Fruit fly (Drosophila melanogaster) whole organism, wandering third instar larva: ENCODE results near the gene Klp31E.
A peak's percentile ranks its signal among the peaks of the same experiment; 100 is the strongest.

Experiments used
- Abd-B ChIP-seq: fragments of >200 bp; optimal IDR thresholded peaks from 2 replicates; lab custom pipeline; 2017; ENCODE audit warnings: missing biosample characterization, missing genetic modification characterization
- CG32264 ChIP-seq: fragments of 200-800 bp; sonication (Bioruptor generic); optimal IDR thresholded peaks from 2 replicates; lab custom pipeline; 2016; ENCODE audit warnings: missing biosample characterization, missing genetic modification characterization
- HLH106 ChIP-seq: fragments of 200-800 bp; optimal IDR thresholded peaks from 3 replicates; lab custom pipeline; 2019; ENCODE audit warnings: missing biosample characterization, mild to moderate bottlenecking, missing genetic modification characterization, moderate library complexity
- Hnf4 ChIP-seq: fragments of 200-800 bp; sonication (Bioruptor generic); optimal IDR thresholded peaks from 2 replicates; lab custom pipeline; 2016; ENCODE audit warnings: missing biosample characterization, mild to moderate bottlenecking, missing genetic modification characterization
- Hr83 ChIP-seq: fragments of 200-300 bp; sonication (Bioruptor generic); optimal IDR thresholded peaks from 2 replicates; lab custom pipeline; 2016; ENCODE audit warnings: missing biosample characterization, mild to moderate bottlenecking, missing genetic modification characterization, moderate library complexity; ENCODE audit not compliant: poor library complexity, severe bottlenecking
- Jra ChIP-seq: sonication (Bioruptor generic); optimal IDR thresholded peaks from 2 replicates; lab custom pipeline; 2016; ENCODE audit warnings: missing biosample characterization, missing genetic modification characterization
- Mio ChIP-seq: sonication (Bioruptor generic); optimal IDR thresholded peaks from 2 replicates; lab custom pipeline; 2016; ENCODE audit warnings: missing biosample characterization, missing genetic modification characterization
- Myc ChIP-seq: fragments of >200 bp; optimal IDR thresholded peaks from 2 replicates; lab custom pipeline; 2017
- N ChIP-seq: fragments of >200 bp; optimal IDR thresholded peaks from 2 replicates; lab custom pipeline; 2018; ENCODE audit warnings: missing biosample characterization, missing external identifiers, missing genetic modification characterization
- OdsH ChIP-seq: fragments of 200-800 bp; sonication (Bioruptor generic); optimal IDR thresholded peaks from 2 replicates; lab custom pipeline; 2016; ENCODE audit warnings: missing biosample characterization, mild to moderate bottlenecking, missing genetic modification characterization
- Rel ChIP-seq, 2 experiments: fragments of 200-800 bp; sonication (Bioruptor generic) in 1 of 2; optimal IDR thresholded peaks; 2 replicates in 1 of 2; 3 replicates in 1 of 2; lab custom pipeline; 2016 to 2019; ENCODE audit warnings: mild to moderate bottlenecking in 2 of 2, missing biosample characterization in 2 of 2, missing genetic modification characterization in 2 of 2, moderate library complexity in 1 of 2
- Sp1 ChIP-seq: fragments of 200-800 bp; sonication (Bioruptor generic); optimal IDR thresholded peaks from 3 replicates; lab custom pipeline; 2019; ENCODE audit warnings: missing biosample characterization, mild to moderate bottlenecking, missing genetic modification characterization, moderate library complexity
- Vsx2 ChIP-seq: fragments of 200-300, 225-300 bp; sonication (Bioruptor generic); optimal IDR thresholded peaks from 2 replicates; lab custom pipeline; 2018; ENCODE audit warnings: missing biosample characterization, missing genetic modification characterization; ENCODE audit not compliant: partially characterized antibody
- br ChIP-seq: fragments of 200-800 bp; sonication (Bioruptor generic); optimal IDR thresholded peaks from 2 replicates; lab custom pipeline; 2016; ENCODE audit warnings: missing biosample characterization, missing genetic modification characterization
- brk ChIP-seq: fragments of 200-800 bp; sonication (Bioruptor generic); optimal IDR thresholded peaks from 2 replicates; lab custom pipeline; 2016; ENCODE audit warnings: missing biosample characterization, mild to moderate bottlenecking, missing genetic modification characterization
- dl ChIP-seq, 2 experiments: fragments of 175-275, 200-275 bp in 1 of 2; fragments of 200-275 bp in 1 of 2; sonication (Bioruptor generic); optimal IDR thresholded peaks; lab custom pipeline; 2018; ENCODE audit warnings: mild to moderate bottlenecking in 2 of 2, missing biosample characterization in 2 of 2, missing genetic modification characterization in 2 of 2, moderate library complexity in 2 of 2; ENCODE audit not compliant: partially characterized antibody in 2 of 2, insufficient read depth in 1 of 2
- dmrt93B ChIP-seq: fragments of 200-800 bp; sonication (Bioruptor generic); optimal IDR thresholded peaks from 2 replicates; lab custom pipeline; 2018; ENCODE audit warnings: missing biosample characterization, mild to moderate bottlenecking, missing genetic modification characterization
- dsf ChIP-seq: sonication (Bioruptor generic); optimal IDR thresholded peaks from 2 replicates; lab custom pipeline; 2016; ENCODE audit warnings: missing biosample characterization, missing genetic modification characterization, borderline replicate concordance
- ey ChIP-seq: fragments of 200-800 bp; sonication (Bioruptor generic); optimal IDR thresholded peaks from 2 replicates; lab custom pipeline; 2016; ENCODE audit warnings: missing biosample characterization, missing genetic modification characterization
- foxo ChIP-seq, 2 experiments: fragments of 200-800 bp; sonication (Bioruptor generic); optimal IDR thresholded peaks; 2 replicates in 1 of 2; 3 replicates in 1 of 2; lab custom pipeline; 2016 to 2017; ENCODE audit warnings: missing biosample characterization in 2 of 2, missing genetic modification characterization in 2 of 2
- h ChIP-seq: fragments of 200-800 bp; sonication (Bioruptor generic); optimal IDR thresholded peaks from 3 replicates; lab custom pipeline; 2016; ENCODE audit warnings: missing biosample characterization, mild to moderate bottlenecking, missing genetic modification characterization
- lola ChIP-seq: fragments of >200 bp; optimal IDR thresholded peaks from 2 replicates; lab custom pipeline; 2017; ENCODE audit warnings: missing biosample characterization, missing genetic modification characterization
- pan ChIP-seq: fragments of >200 bp; optimal IDR thresholded peaks from 2 replicates; lab custom pipeline; 2017
- psq ChIP-seq: fragments of 200-800 bp; sonication (Bioruptor generic); optimal IDR thresholded peaks from 3 replicates; lab custom pipeline; 2017; ENCODE audit warnings: missing biosample characterization, mild to moderate bottlenecking, missing genetic modification characterization, moderate library complexity
- rgr ChIP-seq: fragments of 200-800 bp; sonication (Bioruptor generic); optimal IDR thresholded peaks from 3 replicates; lab custom pipeline; 2016; ENCODE audit warnings: missing biosample characterization, mild to moderate bottlenecking, missing genetic modification characterization
- sage ChIP-seq: fragments of 200-800 bp; sonication (Bioruptor generic); optimal IDR thresholded peaks from 2 replicates; lab custom pipeline; 2016; ENCODE audit warnings: missing biosample characterization, mild to moderate bottlenecking, missing genetic modification characterization
- sv ChIP-seq: fragments of 200-800 bp; sonication (Bioruptor generic); optimal IDR thresholded peaks from 3 replicates; lab custom pipeline; 2016; ENCODE audit warnings: missing biosample characterization, missing genetic modification characterization
- tai ChIP-seq: sonication (Bioruptor generic); optimal IDR thresholded peaks from 2 replicates; lab custom pipeline; 2016; ENCODE audit warnings: missing biosample characterization, missing genetic modification characterization
- usp ChIP-seq: fragments of >200 bp; optimal IDR thresholded peaks from 2 replicates; lab custom pipeline; 2017; ENCODE audit warnings: missing biosample characterization, missing genetic modification characterization
- woc ChIP-seq: sonication (Bioruptor generic); optimal IDR thresholded peaks from 2 replicates; lab custom pipeline; 2016; ENCODE audit warnings: missing biosample characterization, mild to moderate bottlenecking, missing genetic modification characterization

Klp31E gene

dm6 chr2L:10393467-10393866 lies 20.4 kb upstream of the Klp31E start:
- no peak for TF ChIP-seq Hr83 (GFP tag; lab: Kevin White, UChicago)
- TF ChIP-seq pan (lab: Kevin White, UChicago) = no peak
- no peak for TF ChIP-seq lola (GFP tag; lab: Kevin White, UChicago)
- TF ChIP-seq h (GFP tag; lab: Kevin White, UChicago) = no peak
- no peak for TF ChIP-seq Sp1
- no peak for TF ChIP-seq foxo (GFP tag; optimal IDR thresholded peaks at IDR 0.05; lab: Kevin White, UChicago)
- TF ChIP-seq Mio (GFP tag; lab: Kevin White, UChicago) = no peak
- no peak for TF ChIP-seq tai
- no peak for TF ChIP-seq Rel (GFP tag; optimal IDR thresholded peaks at IDR 0.05; lab: Kevin White, UChicago)
- no peak for TF ChIP-seq Rel (tag; optimal IDR thresholded peaks at IDR 0.05; lab: Kevin White, UChicago)
- no peak for TF ChIP-seq dl (GFP tag; optimal IDR thresholded peaks at IDR 0.05; lab: Kevin White, UChicago; ENCODE audit: insufficient read depth in 1 of 2, partially characterized antibody in 2 of 2)
- TF ChIP-seq sv (GFP tag; lab: Kevin White, UChicago) = no peak
- TF ChIP-seq woc (GFP tag; lab: Kevin White, UChicago) = no peak
- TF ChIP-seq ey (GFP tag; lab: Kevin White, UChicago) = no peak
- no peak for TF ChIP-seq psq (GFP tag; lab: Kevin White, UChicago)
- no peak for TF ChIP-seq usp (GFP tag; lab: Kevin White, UChicago)
- TF ChIP-seq HLH106 (tag; lab: Kevin White, UChicago) = no peak
- TF ChIP-seq Abd-B (GFP tag; lab: Kevin White, UChicago) = no peak
- TF ChIP-seq sage (GFP tag; lab: Kevin White, UChicago) = no peak
- no peak for TF ChIP-seq Jra (GFP tag; lab: Kevin White, UChicago)
- TF ChIP-seq dmrt93B (GFP tag; lab: Kevin White, UChicago) = no peak

- peak; percentile 31 for TF ChIP-seq tai
- TF ChIP-seq Vsx2 (GFP tag; lab: Kevin White, UChicago) = no peak
These were observed 18.8 kb upstream of the Klp31E start for dm6 chr2L:10395035-10395434.

- peak in 1 of 2 experiments; percentile 11 for TF ChIP-seq dl (GFP tag; optimal IDR thresholded peaks at IDR 0.05; lab: Kevin White, UChicago; ENCODE audit: insufficient read depth in 1 of 2, partially characterized antibody in 2 of 2)
- peak; percentile 52 for TF ChIP-seq brk
- TF ChIP-seq OdsH (GFP tag; lab: Kevin White, UChicago) = peak; percentile 14
- TF ChIP-seq dsf = no peak
- peak; percentile 6 for TF ChIP-seq woc (GFP tag; lab: Kevin White, UChicago)
- no peak for TF ChIP-seq h (GFP tag; lab: Kevin White, UChicago)
- TF ChIP-seq Hnf4 (GFP tag; lab: Kevin White, UChicago) = peak; percentile 10
- TF ChIP-seq CG32264 (GFP tag; lab: Kevin White, UChicago) = no peak
- TF ChIP-seq br (GFP tag; lab: Kevin White, UChicago) = no peak
- TF ChIP-seq rgr = peak; percentile 13
- TF ChIP-seq sage (GFP tag; lab: Kevin White, UChicago) = peak; percentile 37
These were observed 18.0 kb upstream of the Klp31E start, which contains the start of gene Mdh1 for dm6 chr2L:10395642-10396487. Gene Mdh1, minus strand, starts transcription at chr2L:10396332.

dm6 chr2L:10396488-10396824 lies 17.4 kb upstream of the Klp31E start, which contains the start of gene Cnot4:
Gene Cnot4, plus strand, starts transcription at chr2L:10396716.
- TF ChIP-seq rgr (no peak), woc (GFP tag; lab: Kevin White, UChicago) (peak; percentile 13), Jra (GFP tag; lab: Kevin White, UChicago) (no peak), lola (GFP tag; lab: Kevin White, UChicago) (no peak), sage (GFP tag; lab: Kevin White, UChicago) (no peak), N (no peak), h (GFP tag; lab: Kevin White, UChicago) (no peak), Myc (lab: Kevin White, UChicago) (peak; percentile 53), Abd-B (GFP tag; lab: Kevin White, UChicago) (no peak)
